ENCODE assay signal across 1 fruit fly cellular context in genomic region chr3R:15356645-15357431, dm6.
A peak's percentile ranks its signal among the peaks of the same experiment; 100 is the strongest.
TF ChIP-seq lines count a peak whose summit lies in the region.

TSS of gene Atg4b (minus strand) at chr3R:15356924.
TSS of gene Hibch (plus strand) at chr3R:15357229.

TF ChIP-seq in whole organism, embryonic, 481 proteins besides CTCF, POLR2A, EP300 and RAD21 (continued from another document and continues in another):
- TF ChIP-seq CG4424 (GFP tag; optimal IDR thresholded peaks at IDR 0.05; lab: Kevin White, UChicago) = peak; percentile 83
- TF ChIP-seq CG13424 (tag; optimal IDR thresholded peaks at IDR 0.05; lab: Kevin White, UChicago) = peak; percentile 91
- TF ChIP-seq CG17612 (GFP tag; IDR thresholded peaks at IDR 0.05; lab: Robert Waterston, UW) = peak; percentile 66; the same call in 1 of the 2 replicates
- TF ChIP-seq CHES-1-like (GFP tag; optimal IDR thresholded peaks at IDR 0.05; lab: Kevin White, UChicago) = peak; percentile 5
- peak; percentile 82 for TF ChIP-seq CG12155 (GFP tag; optimal IDR thresholded peaks at IDR 0.05; lab: Kevin White, UChicago)
- TF ChIP-seq eve (GFP tag; optimal IDR thresholded peaks at IDR 0.05; lab: Kevin White, UChicago) = no peak
- no peak for TF ChIP-seq gfzf (GFP tag; optimal IDR thresholded peaks at IDR 0.05; lab: Kevin White, UChicago)
- peak; percentile 80 for TF ChIP-seq CG1233 (GFP tag; optimal IDR thresholded peaks at IDR 0.05; lab: Kevin White, UChicago)
- peak; percentile 70 for TF ChIP-seq CG6765 (GFP tag; optimal IDR thresholded peaks at IDR 0.05; lab: Kevin White, UChicago)
- no peak for TF ChIP-seq CG16813 (GFP tag; IDR thresholded peaks at IDR 0.05; lab: Robert Waterston, UW; ENCODE audit: partially characterized antibody)
- no peak for TF ChIP-seq CG1529 (GFP tag; optimal IDR thresholded peaks at IDR 0.05; lab: Kevin White, UChicago)
- peak; percentile 97 for TF ChIP-seq row (GFP tag; IDR thresholded peaks at IDR 0.05; lab: Robert Waterston, UW)
- TF ChIP-seq Ssrp (tag; optimal IDR thresholded peaks at IDR 0.05; lab: Kevin White, UChicago) = peak; percentile 85
- no peak for TF ChIP-seq pan (optimal IDR thresholded peaks at IDR 0.05; lab: Kevin White, UChicago)
- peak in 1 of 2 experiments; percentile 83 for TF ChIP-seq pan (GFP tag; optimal IDR thresholded peaks at IDR 0.05 in 1 of 2, IDR thresholded peaks at IDR 0.05 in 1 of 2)
- TF ChIP-seq dpn (GFP tag; optimal IDR thresholded peaks at IDR 0.05; lab: Kevin White, UChicago) = peak in 1 of 2 experiments; percentile 75
- peak; percentile 82 for TF ChIP-seq PHDP (tag; optimal IDR thresholded peaks at IDR 0.05; lab: Kevin White, UChicago)
- TF ChIP-seq Xrp1 (GFP tag; IDR thresholded peaks at IDR 0.05; lab: Robert Waterston, UW) = peak; percentile 86
- no peak for TF ChIP-seq mld (GFP tag; IDR thresholded peaks at IDR 0.05; lab: Robert Waterston, UW; ENCODE audit: partially characterized antibody)
- no peak for TF ChIP-seq Sin3A (optimal IDR thresholded peaks at IDR 0.05; lab: Kevin White, UChicago)
- TF ChIP-seq CG4730 (GFP tag; IDR thresholded peaks at IDR 0.05; lab: Robert Waterston, UW) = peak; percentile 74
- peak; percentile 78 for TF ChIP-seq D19B (GFP tag; optimal IDR thresholded peaks at IDR 0.05; lab: Kevin White, UChicago)
- TF ChIP-seq aop (GFP tag; IDR thresholded peaks at IDR 0.05; lab: Robert Waterston, UW) = peak; percentile 97
- TF ChIP-seq CG13775 (GFP tag; optimal IDR thresholded peaks at IDR 0.05; lab: Kevin White, UChicago) = peak; percentile 87
- peak; percentile 60; the same call in 2 of the 3 replicates for TF ChIP-seq CG6175 (GFP tag; IDR thresholded peaks at IDR 0.05; lab: Robert Waterston, UW)
- TF ChIP-seq Scr (GFP tag; IDR thresholded peaks at IDR 0.05; lab: Robert Waterston, UW; ENCODE audit: partially characterized antibody) = peak; percentile 22; the same call in 1 of the 2 replicates
- TF ChIP-seq danr (GFP tag; IDR thresholded peaks at IDR 0.05; lab: Robert Waterston, UW) = peak; percentile 74
- TF ChIP-seq kah (GFP tag; optimal IDR thresholded peaks at IDR 0.05; lab: Kevin White, UChicago) = peak; percentile 65
- no peak for TF ChIP-seq CG11398 (GFP tag; optimal IDR thresholded peaks at IDR 0.05; lab: Kevin White, UChicago)
- no peak for TF ChIP-seq Lpt (GFP tag; optimal IDR thresholded peaks at IDR 0.05; lab: Kevin White, UChicago)
- TF ChIP-seq sisA (GFP tag; IDR thresholded peaks at IDR 0.05; lab: Robert Waterston, UW) = peak; percentile 84
- TF ChIP-seq Oli (tag; optimal IDR thresholded peaks at IDR 0.05; lab: Kevin White, UChicago) = peak; percentile 83
- peak; percentile 46 for TF ChIP-seq pho (GFP tag; optimal IDR thresholded peaks at IDR 0.05; lab: Kevin White, UChicago)
- peak; percentile 8 for TF ChIP-seq CG1647 (GFP tag; optimal IDR thresholded peaks at IDR 0.05; lab: Kevin White, UChicago)
- peak; percentile 91 for TF ChIP-seq CG18599 (GFP tag; optimal IDR thresholded peaks at IDR 0.05; lab: Kevin White, UChicago)
- no peak for TF ChIP-seq Atf-2 (GFP tag; optimal IDR thresholded peaks at IDR 0.05; lab: Kevin White, UChicago)
- peak; percentile 86 for TF ChIP-seq rib (GFP tag; IDR thresholded peaks at IDR 0.05; lab: Robert Waterston, UW)
- TF ChIP-seq CG13296 (GFP tag; optimal IDR thresholded peaks at IDR 0.05; lab: Kevin White, UChicago) = peak; percentile 86
- TF ChIP-seq Dad (GFP tag; optimal IDR thresholded peaks at IDR 0.05; lab: Kevin White, UChicago) = no peak
- TF ChIP-seq CG15269 (tag; optimal IDR thresholded peaks at IDR 0.05; lab: Kevin White, UChicago) = peak; percentile 85
- no peak for TF ChIP-seq CG7963 (GFP tag; IDR thresholded peaks at IDR 0.05; lab: Robert Waterston, UW; ENCODE audit: partially characterized antibody)
- TF ChIP-seq Chrac-16 (GFP tag; optimal IDR thresholded peaks at IDR 0.05; lab: Kevin White, UChicago) = peak; percentile 79
- peak; percentile 59; the same call in 1 of the 2 replicates for TF ChIP-seq CG32767 (GFP tag; IDR thresholded peaks at IDR 0.05; lab: Robert Waterston, UW)
- no peak for TF ChIP-seq ERR (GFP tag; optimal IDR thresholded peaks at IDR 0.05; lab: Kevin White, UChicago)
- peak; percentile 24 to 78 for TF ChIP-seq Hr51 (GFP tag; optimal IDR thresholded peaks at IDR 0.05; lab: Kevin White, UChicago)
- TF ChIP-seq Asciz (GFP tag; optimal IDR thresholded peaks at IDR 0.05; lab: Kevin White, UChicago) = no peak
- TF ChIP-seq mirr (GFP tag; optimal IDR thresholded peaks at IDR 0.05; lab: Kevin White, UChicago) = peak; percentile 46
- TF ChIP-seq CG3726 (GFP tag; IDR thresholded peaks at IDR 0.05; lab: Robert Waterston, UW) = peak; percentile 69; the same call in 2 of the 3 replicates
- TF ChIP-seq bcd (GFP tag; optimal IDR thresholded peaks at IDR 0.05; lab: Kevin White, UChicago) = peak; percentile 86
- TF ChIP-seq abd-A (tag; optimal IDR thresholded peaks at IDR 0.05; lab: Kevin White, UChicago) = no peak
- peak; percentile 83 for TF ChIP-seq sob (GFP tag; IDR thresholded peaks at IDR 0.05; lab: Robert Waterston, UW)
- no peak for TF ChIP-seq ftz-f1 (GFP tag; optimal IDR thresholded peaks at IDR 0.05; lab: Kevin White, UChicago)
- peak; percentile 31 for TF ChIP-seq Hey (tag; optimal IDR thresholded peaks at IDR 0.05; lab: Kevin White, UChicago)
- TF ChIP-seq CG3995 (GFP tag; optimal IDR thresholded peaks at IDR 0.05; lab: Kevin White, UChicago) = peak; percentile 57
- TF ChIP-seq CG3407 (GFP tag; optimal IDR thresholded peaks at IDR 0.05; lab: Kevin White, UChicago) = peak; percentile 58
- peak; percentile 70 for TF ChIP-seq CG30431 (GFP tag; optimal IDR thresholded peaks at IDR 0.05; lab: Kevin White, UChicago)
- TF ChIP-seq CG8089 (GFP tag; optimal IDR thresholded peaks at IDR 0.05; lab: Kevin White, UChicago) = no peak
- TF ChIP-seq HmgD (GFP tag; optimal IDR thresholded peaks at IDR 0.05; lab: Kevin White, UChicago) = no peak
- TF ChIP-seq CG14667 (GFP tag; IDR thresholded peaks at IDR 0.05; lab: Robert Waterston, UW) = peak; percentile 75
- no peak for TF ChIP-seq CG1792 (GFP tag; optimal IDR thresholded peaks at IDR 0.05; lab: Kevin White, UChicago)
- TF ChIP-seq fd96Cb (tag; optimal IDR thresholded peaks at IDR 0.05; lab: Kevin White, UChicago) = peak; percentile 82
- TF ChIP-seq so (GFP tag; IDR thresholded peaks at IDR 0.05; lab: Robert Waterston, UW) = peak; percentile 74; the same call in 1 of the 3 replicates
- peak; percentile 91 for TF ChIP-seq CG8924 (tag; optimal IDR thresholded peaks at IDR 0.05; lab: Kevin White, UChicago)
- peak; percentile 50; the same call in 1 of the 2 replicates for TF ChIP-seq toy (GFP tag; IDR thresholded peaks at IDR 0.05; lab: Robert Waterston, UW)
- TF ChIP-seq CG6254 (GFP tag; optimal IDR thresholded peaks at IDR 0.05; lab: Kevin White, UChicago) = peak; percentile 70
- peak; percentile 59; the same call in 1 of the 2 replicates for TF ChIP-seq CG8765 (GFP tag; IDR thresholded peaks at IDR 0.05; lab: Robert Waterston, UW)
- TF ChIP-seq wek (GFP tag; optimal IDR thresholded peaks at IDR 0.05; lab: Kevin White, UChicago) = peak; percentile 79
- TF ChIP-seq jigr1 (GFP tag; IDR thresholded peaks at IDR 0.05; lab: Robert Waterston, UW) = peak; percentile 45; the same call in 1 of the 3 replicates
- TF ChIP-seq CG8478 (optimal IDR thresholded peaks at IDR 0.05; lab: Kevin White, UChicago) = peak; percentile 77
- TF ChIP-seq tgo (GFP tag; IDR thresholded peaks at IDR 0.05; lab: Robert Waterston, UW) = peak; percentile 72
- no peak for TF ChIP-seq p53 (GFP tag; optimal IDR thresholded peaks at IDR 0.05; lab: Kevin White, UChicago)
- peak; percentile 84 for TF ChIP-seq Hr3 (GFP tag; optimal IDR thresholded peaks at IDR 0.05; lab: Kevin White, UChicago)
- no peak for TF ChIP-seq dmrt99B (tag; optimal IDR thresholded peaks at IDR 0.05; lab: Kevin White, UChicago)
- TF ChIP-seq CG1024 (GFP tag; IDR thresholded peaks at IDR 0.05; lab: Robert Waterston, UW) = no peak
- peak; percentile 49; the same call in 2 of the 3 replicates for TF ChIP-seq CG11560 (tag; IDR thresholded peaks at IDR 0.05; lab: Robert Waterston, UW)
- TF ChIP-seq Hr39 (optimal IDR thresholded peaks at IDR 0.05; lab: Kevin White, UChicago) = no peak
- TF ChIP-seq bsh (GFP tag; optimal IDR thresholded peaks at IDR 0.05; lab: Kevin White, UChicago) = peak; percentile 38 to 79
- TF ChIP-seq B-H2 (GFP tag; optimal IDR thresholded peaks at IDR 0.05; lab: Kevin White, UChicago) = peak; percentile 88
- no peak for TF ChIP-seq CG14965 (GFP tag; optimal IDR thresholded peaks at IDR 0.05; lab: Kevin White, UChicago; ENCODE audit: borderline replicate concordance)
- TF ChIP-seq CG14860 (GFP tag; IDR thresholded peaks at IDR 0.05; lab: Robert Waterston, UW; ENCODE audit: partially characterized antibody) = no peak
- TF ChIP-seq CG10654 (GFP tag; optimal IDR thresholded peaks at IDR 0.05; lab: Kevin White, UChicago) = peak; percentile 76
- TF ChIP-seq ind (GFP tag; optimal IDR thresholded peaks at IDR 0.05; lab: Kevin White, UChicago) = peak; percentile 87
- TF ChIP-seq D19A (tag; optimal IDR thresholded peaks at IDR 0.05; lab: Kevin White, UChicago) = no peak
- TF ChIP-seq eyg (GFP tag; optimal IDR thresholded peaks at IDR 0.05; lab: Kevin White, UChicago) = no peak
- TF ChIP-seq CG2116 (GFP tag; optimal IDR thresholded peaks at IDR 0.05; lab: Kevin White, UChicago) = peak; percentile 69
- TF ChIP-seq B-H1 (GFP tag; IDR thresholded peaks at IDR 0.05; lab: Robert Waterston, UW) = peak; percentile 66
- no peak for TF ChIP-seq Neu2 (GFP tag; optimal IDR thresholded peaks at IDR 0.05; lab: Kevin White, UChicago; ENCODE audit: borderline replicate concordance)
- peak; percentile 60 for TF ChIP-seq E2f2 (GFP tag; IDR thresholded peaks at IDR 0.05; lab: Robert Waterston, UW)
- TF ChIP-seq CG15011 (GFP tag; optimal IDR thresholded peaks at IDR 0.05; lab: Kevin White, UChicago) = no peak
- peak; percentile 67 for TF ChIP-seq Nf-YB (GFP tag; optimal IDR thresholded peaks at IDR 0.05; lab: Kevin White, UChicago)
- TF ChIP-seq CG9797 (GFP tag; optimal IDR thresholded peaks at IDR 0.05; lab: Kevin White, UChicago) = peak; percentile 38
- TF ChIP-seq CG17186 (GFP tag; optimal IDR thresholded peaks at IDR 0.05; lab: Kevin White, UChicago) = peak; percentile 37
- TF ChIP-seq CG31224 (GFP tag; IDR thresholded peaks at IDR 0.05; lab: Robert Waterston, UW) = peak; percentile 75
- peak; percentile 57 for TF ChIP-seq Hand (GFP tag; optimal IDR thresholded peaks at IDR 0.05; lab: Kevin White, UChicago)
- TF ChIP-seq Optix (GFP tag; IDR thresholded peaks at IDR 0.05; lab: Robert Waterston, UW) = no peak
- no peak for TF ChIP-seq NC2β (GFP tag; optimal IDR thresholded peaks at IDR 0.05; lab: Kevin White, UChicago)
- TF ChIP-seq CG14050 (GFP tag; IDR thresholded peaks at IDR 0.05; lab: Robert Waterston, UW) = peak; percentile 63; the same call in 2 of the 3 replicates
- peak; percentile 82 for TF ChIP-seq lmd (GFP tag; IDR thresholded peaks at IDR 0.05; lab: Robert Waterston, UW)
- no peak for TF ChIP-seq chif (GFP tag; optimal IDR thresholded peaks at IDR 0.05; lab: Kevin White, UChicago)
- TF ChIP-seq C15 (GFP tag; IDR thresholded peaks at IDR 0.05; lab: Robert Waterston, UW) = 0 out of 3 replicates have a peak, but pooled peaks have one; percentile 18
- no peak for TF ChIP-seq hkb (optimal IDR thresholded peaks at IDR 0.05; lab: Kevin White, UChicago)
- TF ChIP-seq hkb (GFP tag; IDR thresholded peaks at IDR 0.05; lab: Robert Waterston, UW) = peak; percentile 57; the same call in 1 of the 2 replicates
- peak; percentile 87 for TF ChIP-seq klu (GFP tag; IDR thresholded peaks at IDR 0.05; lab: Robert Waterston, UW)
- peak; percentile 70 for TF ChIP-seq CG5245 (GFP tag; optimal IDR thresholded peaks at IDR 0.05; lab: Kevin White, UChicago)
- peak; percentile 79 for TF ChIP-seq CG4328 (GFP tag; optimal IDR thresholded peaks at IDR 0.05; lab: Kevin White, UChicago)
- peak; percentile 84 for TF ChIP-seq gcm (GFP tag; optimal IDR thresholded peaks at IDR 0.05; lab: Kevin White, UChicago)
- TF ChIP-seq Trl (optimal IDR thresholded peaks at IDR 0.05; lab: Kevin White, UChicago) = no peak
- no peak for TF ChIP-seq Trl (GFP tag; optimal IDR thresholded peaks at IDR 0.05; lab: Kevin White, UChicago)
- peak; percentile 61 for TF ChIP-seq chn (GFP tag; optimal IDR thresholded peaks at IDR 0.05; lab: Kevin White, UChicago)
- peak; percentile 79 for TF ChIP-seq nmo (GFP tag; optimal IDR thresholded peaks at IDR 0.05; lab: Kevin White, UChicago)
- no peak for TF ChIP-seq repo (GFP tag; optimal IDR thresholded peaks at IDR 0.05; lab: Kevin White, UChicago)
- no peak for TF ChIP-seq CG12236 (GFP tag; optimal IDR thresholded peaks at IDR 0.05; lab: Kevin White, UChicago)
- no peak for TF ChIP-seq gce (GFP tag; IDR thresholded peaks at IDR 0.05; lab: Robert Waterston, UW)
- TF ChIP-seq sr (GFP tag; IDR thresholded peaks at IDR 0.05; lab: Robert Waterston, UW) = no peak
- no peak for TF ChIP-seq btn (GFP tag; optimal IDR thresholded peaks at IDR 0.05; lab: Kevin White, UChicago)
- peak; percentile 92 for TF ChIP-seq gem (tag; optimal IDR thresholded peaks at IDR 0.05; lab: Kevin White, UChicago)
- peak; percentile 54 for TF ChIP-seq CG31388 (GFP tag; optimal IDR thresholded peaks at IDR 0.05; lab: Kevin White, UChicago)
- TF ChIP-seq ems (GFP tag; optimal IDR thresholded peaks at IDR 0.05; lab: Kevin White, UChicago) = peak; percentile 31
- no peak for TF ChIP-seq CG6791 (GFP tag; IDR thresholded peaks at IDR 0.05; lab: Robert Waterston, UW; ENCODE audit: partially characterized antibody)
- TF ChIP-seq cad (GFP tag; optimal IDR thresholded peaks at IDR 0.05; lab: Kevin White, UChicago) = no peak
- TF ChIP-seq sd (tag; optimal IDR thresholded peaks at IDR 0.05; lab: Kevin White, UChicago) = no peak
- TF ChIP-seq tll (GFP tag; optimal IDR thresholded peaks at IDR 0.05; lab: Kevin White, UChicago) = peak in 1 of 2 experiments; percentile 10
- peak; percentile 68 for TF ChIP-seq CG7357 (GFP tag; IDR thresholded peaks at IDR 0.05; lab: Robert Waterston, UW)
- TF ChIP-seq maf-S (GFP tag; optimal IDR thresholded peaks at IDR 0.05; lab: Kevin White, UChicago) = no peak
- no peak for TF ChIP-seq sima (GFP tag; optimal IDR thresholded peaks at IDR 0.05; lab: Kevin White, UChicago)
- TF ChIP-seq wor (GFP tag; IDR thresholded peaks at IDR 0.05; lab: Robert Waterston, UW) = peak; percentile 18; the same call in 1 of the 2 replicates
- peak; percentile 94 for TF ChIP-seq YL-1 (GFP tag; optimal IDR thresholded peaks at IDR 0.05; lab: Kevin White, UChicago)
- TF ChIP-seq Atf6 (GFP tag; IDR thresholded peaks at IDR 0.05; lab: Robert Waterston, UW) = peak; percentile 83; the same call in 1 of the 2 replicates
- TF ChIP-seq fd64A (GFP tag; optimal IDR thresholded peaks at IDR 0.05; lab: Kevin White, UChicago) = no peak
- peak; percentile 46 for TF ChIP-seq mam (GFP tag; optimal IDR thresholded peaks at IDR 0.05; lab: Kevin White, UChicago)
